Fruit fly (Drosophila melanogaster): ENCODE measurements around the gene shep.

Gene shep

DNA sequence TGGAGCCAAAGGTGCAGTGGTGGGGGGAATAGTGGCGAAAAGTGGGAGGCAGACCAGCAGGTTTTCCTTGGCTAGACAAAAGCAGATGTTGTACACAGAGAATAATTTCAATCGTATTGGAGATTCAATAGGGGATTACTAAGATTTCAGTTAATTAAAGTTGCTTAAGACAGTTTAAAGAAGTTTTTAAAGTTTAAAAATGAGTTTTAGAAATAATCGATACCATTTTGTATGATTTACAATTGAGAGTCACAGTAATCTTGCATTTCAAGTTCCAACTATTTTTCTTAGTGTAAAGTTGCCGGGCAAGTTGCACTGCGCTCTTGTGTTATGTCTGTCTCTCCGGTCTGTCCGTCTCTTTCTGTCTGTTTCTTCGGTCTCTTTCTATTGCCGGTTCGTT, 28.9 kb downstream of the shep start (continued):
- TF ChIP-seq ara (GFP tag; IDR thresholded peaks at IDR 0.05) (peak; percentile 65), tap (tag; optimal IDR thresholded peaks at IDR 0.05) (no peak), toy (GFP tag; IDR thresholded peaks at IDR 0.05) (no peak), Oaz (GFP tag; IDR thresholded peaks at IDR 0.05) (peak; percentile 28; the same call in 1 of the 2 replicates), CG9876 (GFP tag; optimal IDR thresholded peaks at IDR 0.05) (no peak), CG4328 (GFP tag; optimal IDR thresholded peaks at IDR 0.05) (peak; percentile 26), dimm (GFP tag; IDR thresholded peaks at IDR 0.05) (peak; percentile 41; the same call in 1 of the 2 replicates), Max (GFP tag; optimal IDR thresholded peaks at IDR 0.05) (no peak), CG8924 (tag; optimal IDR thresholded peaks at IDR 0.05) (peak; percentile 43), CG8281 (tag; optimal IDR thresholded peaks at IDR 0.05) (no peak), vvl (GFP tag; IDR thresholded peaks at IDR 0.05) (peak; percentile 46; the same call in 1 of the 2 replicates), ci (GFP tag; IDR thresholded peaks at IDR 0.05) (peak; percentile 81; the same call in 2 of the 3 replicates), zf30C (GFP tag; optimal IDR thresholded peaks at IDR 0.05) (peak; percentile 2), CG6813 (GFP tag; optimal IDR thresholded peaks at IDR 0.05) (peak; percentile 34), CG10209 (GFP tag; optimal IDR thresholded peaks at IDR 0.05) (peak; percentile 21), Side (GFP tag; optimal IDR thresholded peaks at IDR 0.05) (peak; percentile 8), zfh1 (GFP tag; IDR thresholded peaks at IDR 0.05) (peak; percentile 51; the same call in 1 of the 3 replicates), gsb-n (tag; optimal IDR thresholded peaks at IDR 0.05) (no peak), CG9609 (GFP tag; optimal IDR thresholded peaks at IDR 0.05) (peak; percentile 32), jing (GFP tag; optimal IDR thresholded peaks at IDR 0.05) (peak; percentile 21), CG2712 (tag; optimal IDR thresholded peaks at IDR 0.05) (peak; percentile 38), Xrp1 (GFP tag; IDR thresholded peaks at IDR 0.05) (peak; percentile 71), Aef1 (GFP tag; IDR thresholded peaks at IDR 0.05) (peak; percentile 52; the same call in 2 of the 3 replicates), org-1 (GFP tag; optimal IDR thresholded peaks at IDR 0.05) (no peak), crp (GFP tag; optimal IDR thresholded peaks at IDR 0.05) (peak in 1 of 2 experiments; percentile 3), CG13624 (GFP tag; optimal IDR thresholded peaks at IDR 0.05) (no peak), prd (optimal IDR thresholded peaks at IDR 0.05) (no peak), prd (GFP tag; IDR thresholded peaks at IDR 0.05) (peak; percentile 57; the same call in 1 of the 3 replicates), sens (GFP tag) (peak; percentile 93), D (optimal IDR thresholded peaks at IDR 0.05) (no peak), D (GFP tag; optimal IDR thresholded peaks at IDR 0.05) (peak; percentile 67), phol (tag; optimal IDR thresholded peaks at IDR 0.05) (peak; percentile 81), ATbp (GFP tag; optimal IDR thresholded peaks at IDR 0.05) (peak; percentile 45), CG3847 (GFP tag; IDR thresholded peaks at IDR 0.05) (no peak), CG11504 (tag; optimal IDR thresholded peaks at IDR 0.05) (peak; percentile 85), PHDP (tag; optimal IDR thresholded peaks at IDR 0.05) (peak; percentile 35), CG17612 (GFP tag; IDR thresholded peaks at IDR 0.05) (no peak), danr (GFP tag; IDR thresholded peaks at IDR 0.05) (no peak), bcd (GFP tag; optimal IDR thresholded peaks at IDR 0.05) (peak; percentile 46), gce (GFP tag; IDR thresholded peaks at IDR 0.05) (peak; percentile 38; the same call in 1 of the 3 replicates), sim (GFP tag; IDR thresholded peaks at IDR 0.05) (peak; percentile 39; the same call in 1 of the 2 replicates), Sox102F (GFP tag; optimal IDR thresholded peaks at IDR 0.05) (peak; percentile 75), CG15269 (tag; optimal IDR thresholded peaks at IDR 0.05) (peak; percentile 58), ken (GFP tag; IDR thresholded peaks at IDR 0.05) (peak; percentile 57; the same call in 2 of the 3 replicates), CG17912 (GFP tag; optimal IDR thresholded peaks at IDR 0.05) (no peak), ewg (GFP tag; optimal IDR thresholded peaks at IDR 0.05) (peak; percentile 45), slp2 (GFP tag; optimal IDR thresholded peaks at IDR 0.05) (peak; percentile 27), nmo (GFP tag; optimal IDR thresholded peaks at IDR 0.05) (peak; percentile 67), Atf3 (GFP tag; optimal IDR thresholded peaks at IDR 0.05) (peak; percentile 18), HLH3B (GFP tag; IDR thresholded peaks at IDR 0.05) (peak; percentile 80), Camta (GFP tag; optimal IDR thresholded peaks at IDR 0.05) (peak; percentile 31)

Measured in whole organism, embryonic.